Worm (Caenorhabditis elegans) whole organism, L4 larva: ENCODE data around the gene pck-3.

Experiments used
- F37D6.2 ChIP-seq: sonication (generic microtip); optimal IDR thresholded peaks from 2 replicates; lab custom pipeline; 2016; ENCODE audit warnings: mild to moderate bottlenecking, missing genetic modification characterization, missing compliant biosample characterization
- Y5F2A.4 ChIP-seq: fragments of 200-800 bp; sonication (Bioruptor generic); optimal IDR thresholded peaks from 2 replicates; lab custom pipeline; 2018; ENCODE audit warnings: mild to moderate bottlenecking, missing genetic modification characterization, missing compliant biosample characterization
- Y75B8A.6 ChIP-seq: fragments of 200-800 bp; sonication (Bioruptor generic); IDR thresholded peaks from 2 replicates; pipeline ENCODE4 v1.3.6; 2022; ENCODE audit warnings: missing genetic modification reagents, missing genetic modification characterization, missing compliant biosample characterization
- ZK337.2 ChIP-seq: fragments of 200-800 bp; sonication (Bioruptor generic); IDR thresholded peaks from 2 replicates; pipeline ENCODE4 v1.3.6; 2022; ENCODE audit warnings: missing genetic modification reagents, missing genetic modification characterization, missing compliant biosample characterization
- aha-1 ChIP-seq: fragments of 150-350 bp; peaks from one replicate; lab custom pipeline; 2014; ENCODE audit warnings: missing biosample characterization, missing genetic modification characterization
- ama-1 ChIP-seq: fragments of 150-350 bp; optimal IDR thresholded peaks from 2 replicates; lab custom pipeline; 2014; ENCODE audit warnings: inconsistent platforms, mixed read lengths
- cey-2 ChIP-seq: sonication (generic microtip); optimal IDR thresholded peaks from 3 replicates; lab custom pipeline; 2017; ENCODE audit warnings: missing genetic modification characterization, mild to moderate bottlenecking, missing compliant biosample characterization, antibody characterized with exemption, borderline replicate concordance; ENCODE audit not compliant: insufficient read depth
- daf-12 ChIP-seq: fragments of 150-350 bp; optimal IDR thresholded peaks from 2 replicates; lab custom pipeline; 2014; ENCODE audit warnings: missing biosample characterization, missing genetic modification reagents, missing genetic modification characterization
- daf-16 ChIP-seq, 3 experiments: sonication (generic microtip); optimal IDR thresholded peaks; 2 replicates each; lab custom pipeline; 2016 to 2017; ENCODE audit warnings: missing genetic modification characterization in 3 of 3, missing genetic modification reagents in 3 of 3, mild to moderate bottlenecking in 2 of 3, missing compliant biosample characterization in 2 of 3, missing biosample characterization in 1 of 3, moderate library complexity in 1 of 3
- daf-19 ChIP-seq: fragments of 200-800 bp; sonication (Bioruptor generic); conservative IDR thresholded peaks from 2 replicates; pipeline ENCODE4 v1.3.6; 2022; ENCODE audit warnings: missing genetic modification characterization, missing compliant biosample characterization
- dmd-6 ChIP-seq: fragments of 200-800 bp; sonication (Bioruptor generic); IDR thresholded peaks from 2 replicates; pipeline ENCODE4 v1.3.6; 2022; ENCODE audit warnings: missing genetic modification reagents, missing genetic modification characterization, missing compliant biosample characterization
- dpl-1 ChIP-seq: fragments of 150-350 bp; optimal IDR thresholded peaks from 2 replicates; lab custom pipeline; 2014; ENCODE audit warnings: missing biosample characterization, missing genetic modification reagents, missing genetic modification characterization
- egl-43 ChIP-seq: fragments of 200-800 bp; sonication (Bioruptor generic); IDR thresholded peaks from 2 replicates; pipeline ENCODE4 v1.3.6; 2022; ENCODE audit warnings: missing genetic modification reagents, missing genetic modification characterization, missing compliant biosample characterization
- fkh-10 ChIP-seq: fragments of 150-350 bp; optimal IDR thresholded peaks from 2 replicates; lab custom pipeline; 2014; ENCODE audit warnings: missing biosample characterization, missing genetic modification reagents, missing genetic modification characterization
- gei-8 ChIP-seq: fragments of 200-800 bp; sonication (Bioruptor generic); optimal IDR thresholded peaks from 2 replicates; lab custom pipeline; 2018; ENCODE audit warnings: mild to moderate bottlenecking, missing genetic modification characterization, missing compliant biosample characterization
- hlh-11 ChIP-seq: fragments of 200-800 bp; sonication (Bioruptor generic); optimal IDR thresholded peaks from 2 replicates; lab custom pipeline; 2018; ENCODE audit warnings: mild to moderate bottlenecking, missing genetic modification characterization, missing compliant biosample characterization
- hmg-1.1 ChIP-seq: fragments of 200-800 bp; sonication (Bioruptor generic); IDR thresholded peaks from 2 replicates; pipeline ENCODE4 v1.3.6; 2022; ENCODE audit warnings: missing genetic modification reagents, missing genetic modification characterization, missing compliant biosample characterization
- jun-1 ChIP-seq: fragments of 150-350 bp; optimal IDR thresholded peaks from 2 replicates; lab custom pipeline; 2014; ENCODE audit warnings: missing biosample characterization, missing genetic modification reagents, missing genetic modification characterization
- lim-7 ChIP-seq: fragments of 200-800 bp; sonication (Bioruptor generic); IDR thresholded peaks from 2 replicates; pipeline ENCODE4 v1.3.6; 2022; ENCODE audit warnings: missing genetic modification characterization, missing compliant biosample characterization
- lin-1 ChIP-seq: fragments of 200-800 bp; sonication (Bioruptor generic); IDR thresholded peaks from 2 replicates; pipeline ENCODE4 v1.3.6; 2022; ENCODE audit warnings: missing genetic modification reagents, missing genetic modification characterization, missing compliant biosample characterization
- lin-13 ChIP-seq: fragments of 150-350 bp; optimal IDR thresholded peaks from 2 replicates; lab custom pipeline; 2014; ENCODE audit warnings: missing biosample characterization, missing genetic modification reagents, missing genetic modification characterization
- lin-29 ChIP-seq: fragments of 200-800 bp; sonication (Bioruptor generic); IDR thresholded peaks from 2 replicates; pipeline ENCODE4 v1.3.6; 2022; ENCODE audit warnings: missing genetic modification reagents, missing genetic modification characterization, missing compliant biosample characterization
- lin-39 ChIP-seq: fragments of 150-350 bp; optimal IDR thresholded peaks from 2 replicates; lab custom pipeline; 2014; ENCODE audit warnings: missing biosample characterization, missing genetic modification reagents, missing genetic modification characterization
- lir-3 ChIP-seq: sonication (generic microtip); optimal IDR thresholded peaks from 2 replicates; lab custom pipeline; 2016; ENCODE audit warnings: mild to moderate bottlenecking, missing genetic modification characterization, missing compliant biosample characterization
- lsy-2 ChIP-seq, 2 experiments: fragments of 150-350 bp in 1 of 2; sonication (generic microtip) in 1 of 2; optimal IDR thresholded peaks; 2 replicates each; lab custom pipeline; 2014 to 2017; ENCODE audit warnings: missing biosample characterization in 2 of 2, missing genetic modification characterization in 2 of 2
- madf-5 ChIP-seq, 2 experiments: fragments of 200-800 bp; sonication (Bioruptor generic); IDR thresholded peaks; 2 replicates each; pipeline ENCODE4 v1.3.6; 2022; ENCODE audit warnings: missing compliant biosample characterization in 2 of 2, missing genetic modification characterization in 2 of 2
- mep-1 ChIP-seq: fragments of 150-350 bp; sonication (generic microtip); optimal IDR thresholded peaks from 3 replicates; lab custom pipeline; 2014; ENCODE audit warnings: missing biosample characterization, missing genetic modification characterization
- mes-2 ChIP-seq: sonication (generic microtip); optimal IDR thresholded peaks from 2 replicates; lab custom pipeline; 2016; ENCODE audit warnings: missing genotype, mild to moderate bottlenecking, missing genetic modification characterization, missing compliant biosample characterization; ENCODE audit not compliant: poor library complexity, severe bottlenecking
- mxl-3 ChIP-seq: fragments of 200-800 bp; sonication (Bioruptor generic); optimal IDR thresholded peaks from 2 replicates; lab custom pipeline; 2018; ENCODE audit warnings: mild to moderate bottlenecking, missing genetic modification characterization, missing compliant biosample characterization
- nhr-11 ChIP-seq: fragments of 150-350 bp; optimal IDR thresholded peaks from 2 replicates; lab custom pipeline; 2014; ENCODE audit warnings: missing biosample characterization, missing genetic modification characterization
- nhr-237 ChIP-seq: sonication (generic microtip); optimal IDR thresholded peaks from 2 replicates; lab custom pipeline; 2017; ENCODE audit warnings: missing biosample characterization, missing genetic modification characterization
- nhr-28 ChIP-seq: fragments of 150-350 bp; optimal IDR thresholded peaks from 2 replicates; lab custom pipeline; 2014; ENCODE audit warnings: missing biosample characterization, missing genetic modification characterization
- nhr-48 ChIP-seq: sonication (generic microtip); optimal IDR thresholded peaks from 2 replicates; lab custom pipeline; 2016; ENCODE audit warnings: mild to moderate bottlenecking, missing genetic modification characterization, missing compliant biosample characterization
- nhr-76 ChIP-seq: fragments of 150-350 bp; optimal IDR thresholded peaks from 2 replicates; lab custom pipeline; 2014; ENCODE audit warnings: missing biosample characterization, missing genetic modification characterization
- nhr-77 ChIP-seq: fragments of 150-350 bp; optimal IDR thresholded peaks from 2 replicates; lab custom pipeline; 2014; ENCODE audit warnings: missing biosample characterization, missing genetic modification characterization
- pqm-1 ChIP-seq: sonication (generic microtip); optimal IDR thresholded peaks from 2 replicates; lab custom pipeline; 2017; ENCODE audit warnings: missing biosample characterization, missing genetic modification characterization
- saeg-2 ChIP-seq: fragments of 200-800 bp; sonication (Bioruptor generic); IDR thresholded peaks from 2 replicates; pipeline ENCODE4 v1.3.6; 2022; ENCODE audit warnings: missing genetic modification reagents, missing genetic modification characterization, missing compliant biosample characterization
- skn-1 ChIP-seq: fragments of 150-350 bp; optimal IDR thresholded peaks from 2 replicates; lab custom pipeline; 2014; ENCODE audit warnings: missing biosample characterization, missing genetic modification characterization
- snpc-1.2 ChIP-seq: fragments of 200-800 bp; sonication (Bioruptor generic); IDR thresholded peaks from 2 replicates; pipeline ENCODE4 v1.3.6; 2022; ENCODE audit warnings: missing genetic modification reagents, missing genetic modification characterization, missing compliant biosample characterization
- spr-1 ChIP-seq: sonication (generic microtip); optimal IDR thresholded peaks from 2 replicates; lab custom pipeline; 2016; ENCODE audit warnings: mild to moderate bottlenecking, missing genetic modification characterization, missing compliant biosample characterization
- spr-3 ChIP-seq: fragments of 200-800 bp; sonication (Bioruptor generic); optimal IDR thresholded peaks from 2 replicates; lab custom pipeline; 2018; ENCODE audit warnings: mild to moderate bottlenecking, missing genetic modification characterization, missing compliant biosample characterization
- unc-130 ChIP-seq: sonication (generic microtip); optimal IDR thresholded peaks from 2 replicates; lab custom pipeline; 2016; ENCODE audit warnings: missing genetic modification reagents, missing genetic modification characterization, missing compliant biosample characterization
- unc-39 ChIP-seq: sonication (generic microtip); optimal IDR thresholded peaks from 2 replicates; lab custom pipeline; 2017; ENCODE audit warnings: missing biosample characterization, missing genetic modification characterization
- unc-62 ChIP-seq, 3 experiments: fragments of 150-350 bp in 1 of 3; sonication (generic microtip); optimal IDR thresholded peaks in 2 of 3; peaks in 1 of 3; 1 replicate in 1 of 3; 2 replicates in 2 of 3; lab custom pipeline; 2014 to 2017; ENCODE audit warnings: missing biosample characterization in 3 of 3, missing genetic modification characterization in 3 of 3, missing genetic modification reagents in 3 of 3, missing genotype in 1 of 3
- zfp-2 ChIP-seq: sonication (generic microtip); optimal IDR thresholded peaks from 2 replicates; lab custom pipeline; 2016; ENCODE audit warnings: mild to moderate bottlenecking, missing genetic modification characterization, missing compliant biosample characterization

Gene pck-3

DNA sequence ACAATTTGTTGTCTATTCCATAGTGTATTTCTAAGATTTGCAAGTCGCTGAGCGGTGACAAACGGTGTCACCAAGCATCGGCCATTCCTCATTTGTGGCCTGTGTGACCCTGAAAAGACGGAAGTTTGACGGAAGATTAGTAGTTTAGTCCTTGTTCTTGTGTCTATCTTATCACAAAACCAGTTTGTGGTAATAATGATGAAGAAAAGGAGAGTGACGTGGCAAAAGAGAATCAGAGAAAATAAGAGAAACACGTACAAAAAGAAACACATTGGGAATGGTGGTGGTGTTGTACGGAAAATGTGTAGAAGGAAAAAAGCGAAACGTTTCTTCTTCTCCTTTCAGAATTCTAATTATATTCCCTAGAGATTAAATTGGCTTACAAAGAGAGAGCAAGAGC lies 42.7 kb downstream of the pck-3 start, which contains the start of gene mcu-1 (continued):
- TF ChIP-seq zfp-2 (tag; lab: Kevin White, UChicago) (no peak), nhr-48 (tag; lab: Kevin White, UChicago) (peak; percentile 19), hmg-1.1 (no peak), madf-5 (GFP tag; IDR thresholded peaks at IDR 0.05; lab: Robert Waterston, UW) (no peak), jun-1 (tag; lab: Kevin White, UChicago) (no peak), lim-7 (no peak), fkh-10 (no peak), aha-1 (tag; lab: Kevin White, UChicago) (peak; percentile 83), lin-29 (GFP tag; lab: Robert Waterston, UW) (no peak), Y75B8A.6 (GFP tag; lab: Robert Waterston, UW) (no peak), nhr-28 (peak; percentile 90), egl-43 (no peak), mxl-3 (GFP tag; lab: Kevin White, UChicago) (peak; percentile 78), ama-1 (lab: Kevin White, UChicago) (no peak), Y5F2A.4 (GFP tag; lab: Kevin White, UChicago) (no peak), ZK337.2 (no peak), skn-1 (no peak), spr-1 (tag; lab: Kevin White, UChicago) (no peak), spr-3 (GFP tag; lab: Kevin White, UChicago) (no peak), mes-2 (tag; lab: Kevin White, UChicago) (peak; percentile 45), lir-3 (tag; lab: Kevin White, UChicago) (no peak), nhr-77 (peak; percentile 69), lin-1 (GFP tag; lab: Robert Waterston, UW) (no peak), saeg-2 (no peak), nhr-76 (tag; lab: Kevin White, UChicago) (no peak), cey-2 (no peak), F37D6.2 (tag; lab: Kevin White, UChicago) (no peak), dpl-1 (GFP tag; lab: Kevin White, UChicago) (no peak), lin-13 (GFP tag; lab: Kevin White, UChicago) (no peak), daf-12 (tag; lab: Kevin White, UChicago) (no peak), nhr-11 (no peak), unc-130 (no peak), dmd-6 (GFP tag; lab: Robert Waterston, UW) (0 out of 2 replicates have a peak, but pooled peaks have one; percentile 18), lin-39 (tag; lab: Kevin White, UChicago) (no peak), nhr-237 (tag; lab: Kevin White, UChicago) (no peak), mep-1 (peak; percentile 17), pqm-1 (no peak)

DNA sequence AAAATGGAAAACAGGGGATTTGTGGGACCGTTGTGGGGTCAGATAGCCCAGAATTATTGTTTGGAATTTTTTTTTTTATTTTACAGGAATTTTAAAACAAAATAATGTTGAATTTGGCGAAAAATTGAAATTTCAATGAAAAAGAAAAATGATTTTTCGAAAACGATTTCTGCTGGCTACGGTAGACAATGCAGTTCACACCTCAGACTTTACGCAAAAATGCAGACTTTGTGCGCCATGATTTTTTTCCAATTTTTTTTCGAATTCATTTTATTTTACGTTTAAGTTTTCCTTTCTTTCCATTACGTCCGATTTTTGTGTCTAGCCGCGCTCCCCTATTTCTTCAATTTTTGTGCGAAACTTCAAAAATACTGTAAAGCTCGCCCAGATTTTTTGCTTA lies 43.5 kb downstream of the pck-3 start:
- TF ChIP-seq daf-19 (no peak), snpc-1.2 (peak; percentile 37), lsy-2 (tag; optimal IDR thresholded peaks at IDR 0.05; lab: Kevin White, UChicago) (peak in 1 of 2 experiments; percentile 10), lin-1 (GFP tag; lab: Robert Waterston, UW) (no peak)

DNA sequence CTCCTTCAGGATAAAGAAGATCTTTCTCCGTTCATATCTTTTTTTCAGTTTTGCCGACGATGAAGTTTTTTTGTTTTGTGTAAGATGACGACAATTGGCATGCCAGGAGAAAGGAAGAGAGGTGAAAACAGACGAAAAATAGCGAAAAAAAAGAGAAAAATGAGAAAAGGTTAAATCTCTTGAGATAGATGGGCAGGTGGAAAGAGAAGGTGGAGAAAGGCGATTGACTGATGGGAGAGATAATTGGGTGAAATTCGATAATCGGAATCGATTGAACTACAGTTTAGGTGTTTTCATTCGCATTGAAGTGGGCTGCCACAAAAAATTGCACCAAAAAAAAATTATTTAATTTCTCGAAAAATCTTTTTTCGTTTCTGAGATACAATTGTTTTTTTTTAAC lies 44.2 kb downstream of the pck-3 start:
- TF ChIP-seq ama-1 (lab: Kevin White, UChicago) (peak; percentile 68), nhr-28 (peak; percentile 4), hlh-11 (tag; lab: Kevin White, UChicago) (peak; percentile 38), gei-8 (GFP tag; lab: Kevin White, UChicago) (no peak), unc-39 (tag; lab: Kevin White, UChicago) (no peak), lir-3 (tag; lab: Kevin White, UChicago) (no peak), daf-16 (GFP tag; optimal IDR thresholded peaks at IDR 0.05; lab: Kevin White, UChicago) (peak in 1 of 2 experiments; percentile 48), daf-16 (tag; optimal IDR thresholded peaks at IDR 0.05; lab: Kevin White, UChicago) (no peak), unc-62 (GFP tag; optimal IDR thresholded peaks at IDR 0.05 in 1 of 2; lab: Kevin White, UChicago) (peak in 1 of 2 experiments; percentile 98), unc-62 (tag; optimal IDR thresholded peaks at IDR 0.05; lab: Kevin White, UChicago) (no peak), aha-1 (tag; lab: Kevin White, UChicago) (no peak)
